Worm (Caenorhabditis elegans) whole organism, L4/young adult: Measurements from ENCODE around the gene M60.6.

Experiments
- W03F9.2 ChIP-seq: fragments of 150-350 bp; optimal IDR thresholded peaks from 2 replicates; lab custom pipeline; 2014; ENCODE audit warnings: missing biosample characterization, missing genetic modification characterization
- dao-5 ChIP-seq: sonication (generic microtip); optimal IDR thresholded peaks from 2 replicates; lab custom pipeline; 2016; ENCODE audit warnings: missing genotype, missing genetic modification characterization, moderate library complexity, missing compliant biosample characterization
- him-1 ChIP-seq: sonication (generic microtip); optimal IDR thresholded peaks from 2 replicates; lab custom pipeline; 2016; ENCODE audit warnings: missing genotype, missing genetic modification reagents, missing genetic modification characterization, missing compliant biosample characterization

ce11 chrX:8274869-8275268 is 22.6 kb upstream of the M60.6 start, which contains the start of gene ksr-1:
- no peak for TF ChIP-seq him-1 (tag; lab: Kevin White, UChicago)
- no peak for TF ChIP-seq dao-5 (tag; lab: Kevin White, UChicago)
- no peak for TF ChIP-seq W03F9.2
